Worm (Caenorhabditis elegans) whole organism, L3 larva: ENCODE measurements around the gene T10B5.3.

Experiments used
- R02D3.7 ChIP-seq: fragments of 150-350 bp; optimal IDR thresholded peaks from 2 replicates; lab custom pipeline; 2014; ENCODE audit warnings: missing biosample characterization, missing genetic modification characterization
- ama-1 ChIP-seq: fragments of 150-350 bp; optimal IDR thresholded peaks from 2 replicates; lab custom pipeline; 2018
- ceh-9 ChIP-seq: sonication (generic microtip); optimal IDR thresholded peaks from 2 replicates; lab custom pipeline; 2018; ENCODE audit warnings: missing biosample characterization, missing genetic modification characterization
- egl-27 ChIP-seq: sonication (generic microtip); optimal IDR thresholded peaks from 4 replicates; lab custom pipeline; 2017; ENCODE audit warnings: missing biosample characterization, missing genetic modification reagents, missing genetic modification characterization
- egl-5 ChIP-seq: fragments of 150-350 bp; optimal IDR thresholded peaks from 2 replicates; lab custom pipeline; 2017; ENCODE audit warnings: missing biosample characterization, missing genetic modification reagents, missing genetic modification characterization, inconsistent platforms
- elt-2 ChIP-seq: sonication (generic microtip); optimal IDR thresholded peaks from 2 replicates; lab custom pipeline; 2016; ENCODE audit warnings: missing genetic modification reagents, mild to moderate bottlenecking, missing genetic modification characterization, missing compliant biosample characterization
- elt-3 ChIP-seq, 3 experiments: fragments of 150-350 bp in 1 of 3; sonication (generic microtip) in 2 of 3; optimal IDR thresholded peaks; 2 replicates in 2 of 3; 4 replicates in 1 of 3; lab custom pipeline; 2014 to 2017; ENCODE audit warnings: missing biosample characterization in 3 of 3, missing genetic modification characterization in 3 of 3
- eor-1 ChIP-seq, 2 experiments: fragments of 150-350 bp; optimal IDR thresholded peaks; 2 replicates each; lab custom pipeline; 2014 to 2018; ENCODE audit warnings: missing biosample characterization in 2 of 2, missing genetic modification characterization in 2 of 2
- fkh-10 ChIP-seq: sonication (generic microtip); optimal IDR thresholded peaks from 2 replicates; lab custom pipeline; 2017; ENCODE audit warnings: missing biosample characterization, missing genetic modification reagents, missing genetic modification characterization
- fkh-2 ChIP-seq: fragments of 150-350 bp; optimal IDR thresholded peaks from 2 replicates; lab custom pipeline; 2014; ENCODE audit warnings: missing biosample characterization, missing genetic modification reagents, missing genetic modification characterization
- fos-1 ChIP-seq: fragments of 150-350 bp; optimal IDR thresholded peaks from 2 replicates; lab custom pipeline; 2014; ENCODE audit warnings: missing biosample characterization, missing genetic modification characterization
- lin-15B ChIP-seq: fragments of 150-350 bp; optimal IDR thresholded peaks from 2 replicates; lab custom pipeline; 2014; ENCODE audit warnings: missing biosample characterization, missing genetic modification characterization
- lin-39 ChIP-seq: fragments of 150-350 bp; optimal IDR thresholded peaks from 2 replicates; lab custom pipeline; 2018; ENCODE audit warnings: missing biosample characterization, missing genetic modification reagents, missing genetic modification characterization
- mdl-1 ChIP-seq: fragments of 150-350 bp; optimal IDR thresholded peaks from 2 replicates; lab custom pipeline; 2014; ENCODE audit warnings: missing biosample characterization, missing genetic modification characterization
- mml-1 ChIP-seq: fragments of 150-350 bp; sonication (generic microtip); optimal IDR thresholded peaks from 3 replicates; lab custom pipeline; 2014; ENCODE audit warnings: missing biosample characterization, missing genetic modification characterization
- nfya-1 ChIP-seq: sonication (generic microtip); optimal IDR thresholded peaks from 2 replicates; lab custom pipeline; 2017; ENCODE audit warnings: missing genetic modification characterization, mild to moderate bottlenecking, missing compliant biosample characterization, antibody characterized with exemption, moderate library complexity; ENCODE audit not compliant: insufficient read depth
- nhr-12 ChIP-seq: fragments of 150-350 bp; optimal IDR thresholded peaks from 2 replicates; lab custom pipeline; 2014; ENCODE audit warnings: missing biosample characterization, missing genetic modification characterization
- nhr-23 ChIP-seq: fragments of 150-350 bp; optimal IDR thresholded peaks from 2 replicates; lab custom pipeline; 2014; ENCODE audit warnings: missing biosample characterization, missing genetic modification reagents, missing genetic modification characterization
- nhr-237 ChIP-seq: fragments of 150-350 bp; optimal IDR thresholded peaks from 2 replicates; lab custom pipeline; 2014; ENCODE audit warnings: missing biosample characterization, missing genetic modification characterization
- nhr-25 ChIP-seq: sonication (generic microtip); optimal IDR thresholded peaks from 2 replicates; lab custom pipeline; 2017; ENCODE audit warnings: missing biosample characterization, missing genetic modification characterization
- nhr-28 ChIP-seq: fragments of 150-350 bp; optimal IDR thresholded peaks from 2 replicates; lab custom pipeline; 2014; ENCODE audit warnings: missing biosample characterization, missing genetic modification characterization
- nhr-43 ChIP-seq: sonication (generic microtip); optimal IDR thresholded peaks from 2 replicates; lab custom pipeline; 2016; ENCODE audit warnings: mild to moderate bottlenecking, missing genetic modification characterization, missing compliant biosample characterization; ENCODE audit not compliant: poor library complexity, severe bottlenecking
- nhr-76 ChIP-seq: fragments of 150-350 bp; sonication (generic microtip); optimal IDR thresholded peaks from 5 replicates; lab custom pipeline; 2014; ENCODE audit warnings: missing biosample characterization, missing genetic modification characterization
- nhr-77 ChIP-seq: fragments of 150-350 bp; optimal IDR thresholded peaks from 2 replicates; lab custom pipeline; 2014; ENCODE audit warnings: missing biosample characterization, missing genetic modification characterization
- pha-4 ChIP-seq: fragments of 150-350 bp; optimal IDR thresholded peaks from 2 replicates; lab custom pipeline; 2014; ENCODE audit warnings: missing biosample characterization, missing genetic modification reagents, missing genetic modification characterization
- pqm-1 ChIP-seq: fragments of 150-350 bp; optimal IDR thresholded peaks from 2 replicates; lab custom pipeline; 2017; ENCODE audit warnings: missing biosample characterization, missing genetic modification characterization, inconsistent platforms
- sea-2 ChIP-seq: fragments of 150-350 bp; sonication (generic microtip); optimal IDR thresholded peaks from 4 replicates; lab custom pipeline; 2014; ENCODE audit warnings: missing biosample characterization, missing genetic modification reagents, missing genetic modification characterization
- skn-1 ChIP-seq: fragments of 150-350 bp; optimal IDR thresholded peaks from 2 replicates; lab custom pipeline; 2014; ENCODE audit warnings: missing biosample characterization, missing genetic modification characterization
- tbx-2 ChIP-seq: sonication (generic microtip); optimal IDR thresholded peaks from 2 replicates; lab custom pipeline; 2016; ENCODE audit warnings: mild to moderate bottlenecking, missing genetic modification characterization, missing compliant biosample characterization
- unc-39 ChIP-seq: sonication (generic microtip); optimal IDR thresholded peaks from 4 replicates; lab custom pipeline; 2017; ENCODE audit warnings: missing biosample characterization, missing genetic modification characterization
- unc-62 ChIP-seq: fragments of 150-350 bp; sonication (generic microtip); optimal IDR thresholded peaks from 4 replicates; lab custom pipeline; 2014; ENCODE audit warnings: missing biosample characterization, missing genetic modification reagents, missing genetic modification characterization
- zag-1 ChIP-seq: fragments of 150-350 bp; optimal IDR thresholded peaks from 2 replicates; lab custom pipeline; 2014; ENCODE audit warnings: missing biosample characterization, missing genetic modification characterization
- ztf-4 ChIP-seq: fragments of 150-350 bp; optimal IDR thresholded peaks from 2 replicates; lab custom pipeline; 2014; ENCODE audit warnings: missing biosample characterization, missing genetic modification characterization

T10B5.3 gene

ce11 chrV:1845977-1846376, 23.6 kb downstream of the T10B5.3 start, which contains the start of gene T10B5.7:
Gene T10B5.7, plus strand, starts transcription at chrV:1846201.
- peak; percentile 46 for TF ChIP-seq pqm-1
- no peak for TF ChIP-seq elt-3 (tag; optimal IDR thresholded peaks at IDR 0.05; lab: Kevin White, UChicago)
- TF ChIP-seq elt-2 (tag; lab: Kevin White, UChicago) = peak; percentile 78

ce11 chrV:1841744-1842143, 27.8 kb downstream of the T10B5.3 start, which contains the start of gene T10B5.8:
Gene T10B5.8, plus strand, starts transcription at chrV:1842044.
- TF ChIP-seq elt-3 (tag; optimal IDR thresholded peaks at IDR 0.05; lab: Kevin White, UChicago) (no peak), egl-27 (no peak)

ce11 chrV:1829973-1830372, 39.6 kb downstream of the T10B5.3 start, which contains the start of gene Y32G9B.1:
Gene Y32G9B.1, minus strand, starts transcription at chrV:1830073.
- no peak for TF ChIP-seq nhr-23
- peak; percentile 48 for TF ChIP-seq nhr-25 (tag; lab: Kevin White, UChicago)
- no peak for TF ChIP-seq lin-39

DNA sequence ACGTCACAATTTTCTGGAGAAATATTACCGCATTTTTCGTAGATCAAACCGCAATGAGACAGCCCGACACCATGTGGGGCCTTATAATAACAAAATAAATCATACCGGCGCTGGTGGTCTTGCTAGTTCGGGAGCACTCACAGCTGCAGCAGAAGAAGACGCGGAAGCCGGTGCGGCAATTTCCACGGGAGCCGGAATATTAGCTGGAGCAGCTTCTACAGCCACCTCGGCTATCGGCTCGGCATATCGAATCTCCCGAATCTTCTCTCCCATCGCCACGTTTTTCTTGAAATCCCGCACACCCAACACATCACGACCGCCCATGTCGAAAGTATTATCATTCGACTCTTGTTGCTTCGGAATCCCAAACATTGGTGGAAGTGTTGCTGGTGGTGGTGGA, 45.1 kb downstream of the T10B5.3 start:
- TF ChIP-seq fkh-10 (GFP tag; lab: Kevin White, UChicago) = no peak
- no peak for TF ChIP-seq unc-39 (tag; lab: Kevin White, UChicago)
- no peak for TF ChIP-seq zag-1 (tag; lab: Kevin White, UChicago)
- no peak for TF ChIP-seq nhr-28 (tag; lab: Kevin White, UChicago)
- TF ChIP-seq mdl-1 (tag; lab: Kevin White, UChicago) = no peak
- no peak for TF ChIP-seq ceh-9 (tag; lab: Kevin White, UChicago)
- TF ChIP-seq ztf-4 (tag; lab: Kevin White, UChicago) = no peak
- no peak for TF ChIP-seq fkh-2 (tag; lab: Kevin White, UChicago)
- TF ChIP-seq, all 47 proteins: peak for 0

ce11 chrV:1821287-1821686, 48.3 kb downstream of the T10B5.3 start, which contains the start of the genes gly-7 and mrpl-39:
Gene gly-7, minus strand, starts transcription at chrV:1821323.
Gene mrpl-39, plus strand, starts transcription at chrV:1821579.
- no peak for TF ChIP-seq unc-62 (GFP tag; lab: Kevin White, UChicago)
- peak; percentile 44 for TF ChIP-seq pha-4 (tag; lab: Kevin White, UChicago)
- TF ChIP-seq lin-39 = no peak
- no peak for TF ChIP-seq nhr-76 (tag; lab: Kevin White, UChicago)
- peak; percentile 45 for TF ChIP-seq nfya-1 (tag; lab: Kevin White, UChicago)
- peak; percentile 14 for TF ChIP-seq elt-2 (tag; lab: Kevin White, UChicago)
- no peak for TF ChIP-seq eor-1 (tag; optimal IDR thresholded peaks at IDR 0.05; lab: Kevin White, UChicago)
- TF ChIP-seq tbx-2 (tag; lab: Kevin White, UChicago) = no peak
- no peak for TF ChIP-seq nhr-12
- TF ChIP-seq fos-1 (tag; lab: Kevin White, UChicago) = no peak
- TF ChIP-seq nhr-25 (tag; lab: Kevin White, UChicago) = no peak
- no peak for TF ChIP-seq ztf-4 (tag; lab: Kevin White, UChicago)
- TF ChIP-seq egl-5 = no peak
- TF ChIP-seq nhr-77 = no peak
- no peak for TF ChIP-seq sea-2 (GFP tag; lab: Kevin White, UChicago)
- no peak for TF ChIP-seq lin-15B (tag; lab: Kevin White, UChicago)
- TF ChIP-seq mdl-1 (tag; lab: Kevin White, UChicago) = no peak
- TF ChIP-seq fkh-10 (GFP tag; lab: Kevin White, UChicago) = peak; percentile 3
- no peak for TF ChIP-seq mml-1 (tag; lab: Kevin White, UChicago)
- TF ChIP-seq nhr-43 (tag; lab: Kevin White, UChicago) = no peak

DNA sequence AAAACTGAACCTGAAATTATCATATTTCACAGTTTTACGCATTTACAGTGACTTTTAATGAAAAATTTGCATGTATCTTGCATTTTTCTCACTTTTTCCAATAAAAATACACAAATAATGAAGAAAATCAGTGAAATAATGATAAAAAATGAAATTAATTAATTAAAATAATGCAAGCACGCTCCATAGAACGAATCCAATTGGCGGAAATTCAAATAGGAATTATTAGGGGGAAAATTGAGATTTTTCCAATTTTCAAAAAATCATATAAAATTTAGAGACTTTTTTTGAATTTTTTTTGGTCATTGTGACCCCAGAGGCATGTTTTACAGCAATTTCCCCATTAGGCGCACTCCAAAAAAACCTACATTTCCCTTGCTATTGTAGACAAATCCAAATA, 48.8 kb downstream of the T10B5.3 start:
- TF ChIP-seq skn-1 = no peak
- TF ChIP-seq eor-1 (tag; optimal IDR thresholded peaks at IDR 0.05; lab: Kevin White, UChicago) = no peak
- no peak for TF ChIP-seq zag-1 (tag; lab: Kevin White, UChicago)
- no peak for TF ChIP-seq nhr-23
- TF ChIP-seq R02D3.7 (tag; lab: Kevin White, UChicago) = no peak
- no peak for TF ChIP-seq nhr-237 (tag; lab: Kevin White, UChicago)
- TF ChIP-seq unc-62 (GFP tag; lab: Kevin White, UChicago) = no peak
- no peak for TF ChIP-seq ztf-4 (tag; lab: Kevin White, UChicago)
- no peak for TF ChIP-seq pha-4 (tag; lab: Kevin White, UChicago)
- no peak for TF ChIP-seq pqm-1
- TF ChIP-seq egl-5 = no peak
- TF ChIP-seq ama-1 (lab: Kevin White, UChicago) = no peak
- TF ChIP-seq sea-2 (GFP tag; lab: Kevin White, UChicago) = no peak
- TF ChIP-seq, all 47 proteins: peak for 0
